Worm (Caenorhabditis elegans) whole organism, mixed stage, embryonic: ENCODE data around the gene F21C10.6.

Experiments
- lsy-2 ChIP-seq: fragments of 150-350 bp; optimal IDR thresholded peaks from 2 replicates; lab custom pipeline; 2014; ENCODE audit warnings: missing biosample characterization, missing genetic modification characterization
- nhr-237 ChIP-seq: fragments of 150-350 bp; optimal IDR thresholded peaks from 2 replicates; lab custom pipeline; 2014; ENCODE audit warnings: missing biosample characterization, missing genetic modification characterization
- nhr-28 ChIP-seq: fragments of 150-350 bp; optimal IDR thresholded peaks from 2 replicates; lab custom pipeline; 2014; ENCODE audit warnings: missing biosample characterization, missing genetic modification characterization
- nhr-76 ChIP-seq: sonication (generic microtip); optimal IDR thresholded peaks from 2 replicates; lab custom pipeline; 2017; ENCODE audit warnings: missing biosample characterization, missing genetic modification characterization
- pha-4 ChIP-seq: fragments of 150-350 bp; optimal IDR thresholded peaks from 2 replicates; lab custom pipeline; 2018; ENCODE audit warnings: missing biosample characterization, missing genetic modification reagents, missing genetic modification characterization
- snpc-4 ChIP-seq: fragments of 150-350 bp; optimal IDR thresholded peaks from 2 replicates; lab custom pipeline; 2014; ENCODE audit warnings: missing biosample characterization, missing genetic modification characterization
- unc-62 ChIP-seq: fragments of 150-350 bp; optimal IDR thresholded peaks from 2 replicates; lab custom pipeline; 2014; ENCODE audit warnings: missing biosample characterization, missing genetic modification reagents, missing genetic modification characterization

- TF ChIP-seq unc-62 (GFP tag; lab: Kevin White, UChicago), result no peak
- no peak for TF ChIP-seq pha-4 (tag; lab: Kevin White, UChicago)
- no peak for TF ChIP-seq nhr-237
- TF ChIP-seq lsy-2 (tag; lab: Kevin White, UChicago), result no peak
- TF ChIP-seq snpc-4 (tag; lab: Kevin White, UChicago), result no peak
- no peak for TF ChIP-seq nhr-76 (tag; lab: Kevin White, UChicago)
- TF ChIP-seq nhr-28 (tag; lab: Kevin White, UChicago), result no peak
Measured at ce11 chrV:9146849-9147557, 22.7 kb downstream of the F21C10.6 start, which contains the start of gene spl-2.
